Worm (Caenorhabditis elegans) whole organism, young adult: ENCODE data around the gene W04D2.4.

Experiments used
- K11D2.4 ChIP-seq: fragments of 200-800 bp; sonication (Bioruptor generic); IDR thresholded peaks from 2 replicates; pipeline ENCODE4 v1.3.6; 2022; ENCODE audit warnings: missing genetic modification reagents, missing genetic modification characterization, missing compliant biosample characterization
- T26A5.8 ChIP-seq: sonication (generic microtip); optimal IDR thresholded peaks from 2 replicates; lab custom pipeline; 2016; ENCODE audit warnings: missing genetic modification characterization, missing compliant biosample characterization
- atf-7 ChIP-seq: sonication (generic microtip); optimal IDR thresholded peaks from 2 replicates; lab custom pipeline; 2017; ENCODE audit warnings: mild to moderate bottlenecking, missing genetic modification characterization, missing compliant biosample characterization
- ceh-79 ChIP-seq: sonication (generic microtip); optimal IDR thresholded peaks from 2 replicates; lab custom pipeline; 2017; ENCODE audit warnings: mild to moderate bottlenecking, missing genetic modification characterization, missing compliant biosample characterization
- let-526 ChIP-seq: fragments of 200-800 bp; sonication (Bioruptor generic); IDR thresholded peaks from 2 replicates; pipeline ENCODE4 v1.3.6; 2022; ENCODE audit warnings: missing genetic modification reagents, missing genetic modification characterization, missing compliant biosample characterization
- lir-1 ChIP-seq: fragments of 200-800 bp; sonication (Bioruptor generic); conservative IDR thresholded peaks from 2 replicates; pipeline ENCODE4 v1.3.6; 2022; ENCODE audit warnings: missing genetic modification reagents, missing genetic modification characterization, missing compliant biosample characterization
- rcor-1 ChIP-seq: fragments of 200-800 bp; sonication (Bioruptor generic); IDR thresholded peaks from 2 replicates; pipeline ENCODE4 v1.3.6; 2022; ENCODE audit warnings: missing genetic modification reagents, missing genetic modification characterization, missing compliant biosample characterization
- unc-130 ChIP-seq: sonication (generic microtip); optimal IDR thresholded peaks from 2 replicates; lab custom pipeline; 2016; ENCODE audit warnings: missing genetic modification reagents, missing genetic modification characterization, missing compliant biosample characterization
- unc-62 ChIP-seq: fragments of 150-350 bp; optimal IDR thresholded peaks from 2 replicates; lab custom pipeline; 2014; ENCODE audit warnings: missing biosample characterization, missing genetic modification reagents, missing genetic modification characterization
- xnd-1 ChIP-seq: sonication (generic microtip); optimal IDR thresholded peaks from 2 replicates; lab custom pipeline; 2016; ENCODE audit warnings: missing genotype, missing genetic modification reagents, missing genetic modification characterization, missing compliant biosample characterization

DNA sequence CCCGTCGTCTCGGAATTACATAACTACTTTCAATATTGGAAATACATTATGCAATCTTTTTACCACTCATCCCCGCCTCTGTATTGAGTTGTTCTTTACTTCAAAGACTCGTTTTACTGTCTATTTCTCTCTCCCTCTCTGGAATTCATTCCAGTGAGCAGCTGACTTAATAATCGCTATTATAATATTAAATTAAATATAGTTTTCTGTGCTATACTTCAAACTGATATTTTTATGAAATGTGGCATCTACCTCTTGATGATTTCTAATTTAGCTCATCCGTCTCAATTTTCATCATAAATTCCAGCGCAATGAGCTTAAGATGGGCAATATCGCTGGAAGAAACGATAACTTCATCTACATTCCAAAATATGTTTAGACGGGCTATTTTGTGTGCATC, 5.9 kb upstream of the W04D2.4 start, which contains the start of gene T28H10.1:
- TF ChIP-seq unc-130 (GFP tag; lab: Kevin White, UChicago): no peak
- TF ChIP-seq atf-7 (tag; lab: Kevin White, UChicago): no peak
- TF ChIP-seq xnd-1: no peak
- TF ChIP-seq K11D2.4 (GFP tag; lab: Robert Waterston, UW): no peak
- no peak for TF ChIP-seq let-526 (GFP tag; lab: Robert Waterston, UW)
- no peak for TF ChIP-seq rcor-1 (GFP tag; lab: Robert Waterston, UW)
- no peak for TF ChIP-seq ceh-79 (tag; lab: Kevin White, UChicago)
- no peak for TF ChIP-seq T26A5.8 (tag; lab: Kevin White, UChicago)
- TF ChIP-seq lir-1 (GFP tag; lab: Robert Waterston, UW): no peak
- no peak for TF ChIP-seq unc-62 (GFP tag; lab: Kevin White, UChicago)
